Worm (Caenorhabditis elegans) whole organism, young adult: Measurements from ENCODE around the gene ZK1010.10.

ENCODE experiments used
- let-607 ChIP-seq, 2 experiments: fragments of 200-800 bp in 1 of 2; sonication (Bioruptor generic) in 1 of 2; sonication (generic microtip) in 1 of 2; optimal IDR thresholded peaks; 2 replicates each; lab custom pipeline; 2016 to 2018; ENCODE audit warnings: mild to moderate bottlenecking in 2 of 2, missing compliant biosample characterization in 2 of 2, missing genetic modification characterization in 2 of 2, moderate library complexity in 2 of 2, missing genotype in 1 of 2
- nfya-2 ChIP-seq: fragments of 200-800 bp; sonication (Bioruptor generic); IDR thresholded peaks from 2 replicates; pipeline ENCODE4 v1.3.6; 2022; ENCODE audit warnings: missing genetic modification reagents, missing genetic modification characterization, missing compliant biosample characterization
- sdz-38 ChIP-seq: sonication (generic microtip); optimal IDR thresholded peaks from 2 replicates; lab custom pipeline; 2016; ENCODE audit warnings: missing genotype, missing genetic modification characterization, missing compliant biosample characterization
- ztf-3 ChIP-seq: fragments of 200-800 bp; sonication (Bioruptor generic); optimal IDR thresholded peaks from 2 replicates; lab custom pipeline; 2018; ENCODE audit warnings: mild to moderate bottlenecking, missing genetic modification characterization, missing compliant biosample characterization

DNA sequence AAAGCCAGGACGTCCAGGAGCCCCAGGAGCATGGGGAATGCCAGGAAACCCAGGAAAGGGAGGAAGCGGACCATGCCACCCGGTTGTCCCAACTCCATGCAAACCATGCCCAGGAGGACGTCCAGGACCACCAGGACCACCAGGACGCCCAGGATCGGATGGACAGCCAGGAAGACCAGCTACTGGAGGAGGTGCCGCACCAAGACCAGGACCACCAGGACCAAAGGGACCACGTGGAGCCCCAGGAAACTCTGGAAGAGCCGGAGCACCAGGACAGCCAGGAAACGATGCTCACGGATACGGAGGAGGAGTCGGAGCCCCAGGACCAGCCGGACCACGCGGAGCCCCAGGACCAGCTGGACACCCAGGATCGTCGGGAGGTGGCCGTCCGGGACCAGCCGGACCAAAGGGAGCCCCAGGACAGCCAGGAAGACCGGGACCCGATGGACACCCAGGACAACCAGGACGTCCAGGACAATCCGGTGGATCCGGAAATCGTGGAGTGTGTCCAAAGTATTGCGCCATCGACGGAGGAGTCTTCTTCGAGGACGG lies 17.4 kb downstream of the ZK1010.10 start:
- TF ChIP-seq let-607 (tag; optimal IDR thresholded peaks at IDR 0.05; lab: Kevin White, UChicago) (no peak), ztf-3 (no peak), sdz-38 (tag; lab: Kevin White, UChicago) (no peak), nfya-2 (no peak)
